Worm (Caenorhabditis elegans): ENCODE measurements around the gene srbc-1.

DNA sequence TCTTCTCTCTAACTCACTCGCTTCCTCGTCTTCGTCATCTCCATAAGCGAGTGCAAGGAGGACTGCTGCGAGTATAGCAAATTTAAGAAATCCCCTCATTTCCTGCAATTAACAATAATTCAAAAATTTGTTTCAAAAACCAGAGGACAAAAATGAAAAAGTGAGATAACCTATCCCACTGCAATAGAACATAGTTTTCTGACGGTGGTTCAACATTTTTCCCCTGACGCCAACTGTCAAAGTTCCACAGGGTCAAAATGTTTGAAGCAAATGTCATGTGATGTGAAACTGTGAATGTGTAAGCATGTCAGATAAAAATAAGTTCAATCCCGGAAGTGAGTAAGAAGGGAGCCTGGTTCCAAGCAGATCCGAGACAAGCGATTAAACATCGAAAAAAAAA lies 32.4 kb downstream of the srbc-1 start, which contains the start of gene T28A11.19:
- TF ChIP-seq mxl-1 (tag; optimal IDR thresholded peaks at IDR 0.05) (no peak), ama-1 (optimal IDR thresholded peaks at IDR 0.05) (no peak), ama-1 (GFP tag; optimal IDR thresholded peaks at IDR 0.05) (no peak), lin-35 (GFP tag; optimal IDR thresholded peaks at IDR 0.05) (no peak), ets-4 (GFP tag; optimal IDR thresholded peaks at IDR 0.05) (no peak), lsl-1 (GFP tag; optimal IDR thresholded peaks at IDR 0.05) (no peak), nfya-1 (tag; optimal IDR thresholded peaks at IDR 0.05; ENCODE audit: borderline replicate concordance, insufficient read depth) (no peak), Y95B8A.8 (GFP tag; IDR thresholded peaks at IDR 0.05) (no peak), Y79H2A.3 (GFP tag; conservative IDR thresholded peaks at IDR 0.05) (no peak), zfh-2 (GFP tag; conservative IDR thresholded peaks at IDR 0.05) (no peak), Y53G8AR.9 (GFP tag; conservative IDR thresholded peaks at IDR 0.05) (no peak), F22D6.2 (tag; optimal IDR thresholded peaks at IDR 0.05) (no peak)

Measured in whole organism, young adult.